Worm (Caenorhabditis elegans) whole organism, mixed stage, embryonic: ENCODE data around the gene bath-47.

Experiments
- M03D4.4 ChIP-seq: sonication (generic microtip); optimal IDR thresholded peaks from 2 replicates; lab custom pipeline; 2017; ENCODE audit warnings: mild to moderate bottlenecking, missing genetic modification characterization, missing compliant biosample characterization
- blmp-1 ChIP-seq: fragments of 150-350 bp; optimal IDR thresholded peaks from 2 replicates; lab custom pipeline; 2014; ENCODE audit warnings: missing biosample characterization, missing genetic modification characterization
- drap-1 ChIP-seq: fragments of 200-800 bp; sonication (Bioruptor generic); optimal IDR thresholded peaks from 3 replicates; lab custom pipeline; 2018; ENCODE audit warnings: mild to moderate bottlenecking, missing genetic modification characterization, missing compliant biosample characterization
- elt-1 ChIP-seq: sonication (generic microtip); optimal IDR thresholded peaks from 2 replicates; lab custom pipeline; 2017; ENCODE audit warnings: missing genetic modification characterization, mild to moderate bottlenecking, missing compliant biosample characterization, antibody characterized with exemption, moderate library complexity, borderline replicate concordance; ENCODE audit not compliant: insufficient read depth
- flh-1 ChIP-seq: fragments of 200-800 bp; sonication (Bioruptor generic); optimal IDR thresholded peaks from 2 replicates; lab custom pipeline; 2018; ENCODE audit warnings: mild to moderate bottlenecking, missing genetic modification characterization, moderate library complexity, missing compliant biosample characterization
- lsy-2 ChIP-seq: fragments of 150-350 bp; optimal IDR thresholded peaks from 2 replicates; lab custom pipeline; 2014; ENCODE audit warnings: missing biosample characterization, missing genetic modification characterization
- mls-2 ChIP-seq: sonication (generic microtip); optimal IDR thresholded peaks from 2 replicates; lab custom pipeline; 2016; ENCODE audit warnings: mild to moderate bottlenecking, missing genetic modification characterization, moderate library complexity, missing compliant biosample characterization
- nhr-237 ChIP-seq: fragments of 150-350 bp; optimal IDR thresholded peaks from 2 replicates; lab custom pipeline; 2014; ENCODE audit warnings: missing biosample characterization, missing genetic modification characterization
- nhr-76 ChIP-seq: sonication (generic microtip); optimal IDR thresholded peaks from 2 replicates; lab custom pipeline; 2017; ENCODE audit warnings: missing biosample characterization, missing genetic modification characterization
- sptf-1 ChIP-seq: sonication (generic microtip); optimal IDR thresholded peaks from 2 replicates; lab custom pipeline; 2017; ENCODE audit warnings: mild to moderate bottlenecking, missing genetic modification characterization, moderate library complexity, missing compliant biosample characterization
- unc-62 ChIP-seq: fragments of 150-350 bp; optimal IDR thresholded peaks from 2 replicates; lab custom pipeline; 2014; ENCODE audit warnings: missing biosample characterization, missing genetic modification reagents, missing genetic modification characterization
- zip-8 ChIP-seq: fragments of 150-350 bp; optimal IDR thresholded peaks from 2 replicates; lab custom pipeline; 2014; ENCODE audit warnings: missing biosample characterization, missing genetic modification characterization
- ztf-11 ChIP-seq: fragments of 150-350 bp; optimal IDR thresholded peaks from 2 replicates; lab custom pipeline; 2014; ENCODE audit warnings: missing biosample characterization, missing genetic modification characterization

DNA sequence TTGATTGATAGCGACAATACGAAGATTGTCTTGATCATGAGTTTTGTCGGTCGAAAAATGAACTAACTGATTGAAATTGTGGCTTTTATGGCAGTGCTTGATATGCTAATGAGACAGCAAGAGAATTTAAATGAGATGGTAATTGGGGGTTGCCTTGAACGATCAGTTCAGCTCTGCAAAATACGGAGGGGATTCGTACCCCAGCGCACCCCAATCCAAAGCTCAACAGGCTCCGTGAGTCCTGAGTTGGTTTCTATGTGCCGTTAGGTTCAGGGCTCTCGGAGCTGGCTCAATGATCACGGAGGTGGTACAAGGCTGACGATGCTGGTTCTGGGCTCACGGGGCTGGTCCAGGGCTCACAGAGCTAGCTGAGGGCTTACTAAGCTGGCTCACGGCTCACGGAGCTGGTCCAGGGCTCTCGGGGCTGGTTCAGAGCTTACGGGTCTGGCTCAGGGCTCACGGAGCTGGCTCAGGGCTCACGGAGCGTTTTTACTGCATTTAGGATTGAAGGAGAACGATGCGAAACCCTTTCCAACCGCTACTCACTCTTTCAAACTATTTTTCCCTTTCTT lies 43.3 kb downstream of the bath-47 start, which contains the start of gene ZC204.6:
- TF ChIP-seq flh-1 = no peak
- no peak for TF ChIP-seq nhr-237
- no peak for TF ChIP-seq blmp-1 (tag; lab: Kevin White, UChicago)
- no peak for TF ChIP-seq mls-2 (tag; lab: Kevin White, UChicago)
- TF ChIP-seq ztf-11 (tag; lab: Kevin White, UChicago) = no peak
- no peak for TF ChIP-seq elt-1
- TF ChIP-seq M03D4.4 (tag; lab: Kevin White, UChicago) = no peak
- no peak for TF ChIP-seq sptf-1 (tag; lab: Kevin White, UChicago)
- no peak for TF ChIP-seq lsy-2 (tag; lab: Kevin White, UChicago)
- TF ChIP-seq unc-62 = no peak
- no peak for TF ChIP-seq nhr-76 (tag; lab: Kevin White, UChicago)
- no peak for TF ChIP-seq zip-8 (tag; lab: Kevin White, UChicago)
- no peak for TF ChIP-seq drap-1 (GFP tag; lab: Kevin White, UChicago)
